Fruit fly (Drosophila melanogaster): ENCODE measurements around the gene CG12093.
A peak's percentile ranks its signal among the peaks of the same experiment; 100 is the strongest.

Gene CG12093

DNA sequence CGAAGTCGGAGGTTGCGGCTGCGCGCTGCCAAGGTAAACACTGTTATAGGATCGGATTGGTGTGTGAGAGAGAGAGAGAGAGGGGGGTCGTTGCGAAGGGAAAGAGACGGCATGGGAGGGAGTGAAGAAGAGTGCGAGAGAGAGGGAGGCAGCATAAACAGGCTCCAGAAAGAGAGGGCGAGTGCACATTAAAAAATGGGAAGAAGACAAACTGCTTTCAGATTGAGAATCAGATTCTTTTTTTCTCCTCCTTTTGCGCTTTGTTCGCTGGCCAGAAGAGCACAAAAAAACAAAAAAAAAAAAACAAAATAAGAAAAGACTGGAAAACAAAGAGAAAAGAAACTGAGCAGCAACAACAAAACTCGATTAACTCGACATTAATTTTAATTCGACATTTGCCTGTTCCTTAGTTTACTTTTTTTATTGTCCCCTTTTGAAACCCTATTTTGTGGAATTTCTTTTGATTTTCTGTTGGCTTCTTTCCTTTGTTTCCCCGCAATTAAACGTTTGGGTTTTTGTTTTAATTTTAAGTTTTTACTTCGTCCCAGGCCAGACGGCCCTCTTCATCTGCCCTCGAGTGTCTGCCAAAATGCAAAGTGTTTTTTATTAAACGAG, 34.6 kb upstream of the CG12093 start:
- TF ChIP-seq acj6 (GFP tag; optimal IDR thresholded peaks at IDR 0.05) = peak; percentile 38
- TF ChIP-seq Eip78C (GFP tag) = peak; percentile 50
- no peak for TF ChIP-seq CG4318 (GFP tag; optimal IDR thresholded peaks at IDR 0.05)
- TF ChIP-seq CG3919 (GFP tag; optimal IDR thresholded peaks at IDR 0.05) = peak; percentile 15
- peak; percentile 58 for TF ChIP-seq CG10669 (GFP tag; optimal IDR thresholded peaks at IDR 0.05)
- TF ChIP-seq Sox15 (GFP tag; optimal IDR thresholded peaks at IDR 0.05) = no peak
- peak; percentile 11 for TF ChIP-seq CG31627 (GFP tag; optimal IDR thresholded peaks at IDR 0.05)
- TF ChIP-seq CG7368 (GFP tag; optimal IDR thresholded peaks at IDR 0.05) = no peak
- TF ChIP-seq CG15336 (GFP tag; IDR thresholded peaks at IDR 0.05) = peak; percentile 35; the same call in 1 of the 2 replicates
- peak; percentile 71 for TF ChIP-seq Sox14 (GFP tag; optimal IDR thresholded peaks at IDR 0.05)
- TF ChIP-seq vri (GFP tag; optimal IDR thresholded peaks at IDR 0.05) = peak; percentile 15
- peak; percentile 45 for TF ChIP-seq CG8632 (GFP tag; optimal IDR thresholded peaks at IDR 0.05)
- TF ChIP-seq CG11902 (GFP tag; optimal IDR thresholded peaks at IDR 0.05) = no peak
- peak; percentile 14 for TF ChIP-seq OdsH (GFP tag; optimal IDR thresholded peaks at IDR 0.05)
- peak; percentile 77 for TF ChIP-seq CG1621 (tag; optimal IDR thresholded peaks at IDR 0.05)
- peak; percentile 78 for TF ChIP-seq CG3032 (tag; optimal IDR thresholded peaks at IDR 0.05)
- peak; percentile 70; the same call in 2 of the 3 replicates for TF ChIP-seq CG6163 (GFP tag; IDR thresholded peaks at IDR 0.05)
- no peak for TF ChIP-seq dac (GFP tag; optimal IDR thresholded peaks at IDR 0.05)
- TF ChIP-seq Eip75B (GFP tag; optimal IDR thresholded peaks at IDR 0.05) = peak; percentile 72
- peak; percentile 29 for TF ChIP-seq pdm3 (GFP tag; optimal IDR thresholded peaks at IDR 0.05)
- peak; percentile 83 for TF ChIP-seq dsx (GFP tag; optimal IDR thresholded peaks at IDR 0.05; ENCODE audit: poor library complexity, severe bottlenecking)
- peak; percentile 34 for TF ChIP-seq Met (GFP tag; optimal IDR thresholded peaks at IDR 0.05)
- TF ChIP-seq Smox (GFP tag; optimal IDR thresholded peaks at IDR 0.05) = peak; percentile 27
- TF ChIP-seq Sox102F (GFP tag; optimal IDR thresholded peaks at IDR 0.05) = peak; percentile 65
- TF ChIP-seq ss (GFP tag; optimal IDR thresholded peaks at IDR 0.05) = peak; percentile 92
- peak; percentile 51 for TF ChIP-seq Hr39 (GFP tag; optimal IDR thresholded peaks at IDR 0.05)
- peak; percentile 12 for TF ChIP-seq CG6854 (GFP tag; optimal IDR thresholded peaks at IDR 0.05)
- peak; percentile 57 for TF ChIP-seq Lpt (GFP tag; optimal IDR thresholded peaks at IDR 0.05)
- TF ChIP-seq lz (GFP tag; optimal IDR thresholded peaks at IDR 0.05) = peak; percentile 10
- no peak for TF ChIP-seq fd85E (GFP tag; optimal IDR thresholded peaks at IDR 0.05)
- peak in 1 of 2 experiments; percentile 34 for TF ChIP-seq salr (GFP tag; optimal IDR thresholded peaks at IDR 0.05)
- TF ChIP-seq spab (GFP tag; optimal IDR thresholded peaks at IDR 0.05) = peak; percentile 75
- TF ChIP-seq fd59A (GFP tag; optimal IDR thresholded peaks at IDR 0.05) = peak; percentile 52
- TF ChIP-seq CG9139 (GFP tag; optimal IDR thresholded peaks at IDR 0.05) = peak; percentile 91
- TF ChIP-seq Ets96B (tag; optimal IDR thresholded peaks at IDR 0.05) = peak; percentile 70
- TF ChIP-seq eg (GFP tag; IDR thresholded peaks at IDR 0.05) = no peak; the same call in 2 of the 3 replicates
- peak; percentile 38 for TF ChIP-seq CG6792 (GFP tag; optimal IDR thresholded peaks at IDR 0.05)
- peak; percentile 29 for TF ChIP-seq topi (GFP tag; optimal IDR thresholded peaks at IDR 0.05)
- TF ChIP-seq cyc (GFP tag; optimal IDR thresholded peaks at IDR 0.05) = peak; percentile 18
- TF ChIP-seq CG11762 (GFP tag; optimal IDR thresholded peaks at IDR 0.05; ENCODE audit: insufficient read depth) = peak; percentile 4
- no peak for TF ChIP-seq CG10631 (GFP tag; optimal IDR thresholded peaks at IDR 0.05)
- TF ChIP-seq achi (GFP tag; optimal IDR thresholded peaks at IDR 0.05) = peak; percentile 35
- TF ChIP-seq CG32006 (GFP tag; optimal IDR thresholded peaks at IDR 0.05) = peak; percentile 11
- peak; percentile 2 for TF ChIP-seq CG8319 (GFP tag; optimal IDR thresholded peaks at IDR 0.05)
- peak; percentile 42; the same call in 1 of the 2 replicates for TF ChIP-seq Gug (GFP tag; IDR thresholded peaks at IDR 0.05)
- TF ChIP-seq CG16779 (tag; optimal IDR thresholded peaks at IDR 0.05) = peak; percentile 74
- no peak for TF ChIP-seq Hr38 (GFP tag; optimal IDR thresholded peaks at IDR 0.05)
- peak; percentile 44 for TF ChIP-seq net (GFP tag; optimal IDR thresholded peaks at IDR 0.05)
- no peak for TF ChIP-seq Ets21C (GFP tag; optimal IDR thresholded peaks at IDR 0.05)
- TF ChIP-seq Blimp-1 (GFP tag; optimal IDR thresholded peaks at IDR 0.05) = no peak
- peak; percentile 39; the same call in 1 of the 3 replicates for TF ChIP-seq CG8119 (GFP tag; IDR thresholded peaks at IDR 0.05)
